Worm (Caenorhabditis elegans): Measurements from ENCODE around the gene pha-1.

Gene pha-1

ce11 chrIII:11157916-11158315 is 26.3 kb downstream of the pha-1 start:
- TF ChIP-seq nhr-237 (tag; optimal IDR thresholded peaks at IDR 0.05) = no peak
- peak; percentile 53 for TF ChIP-seq nfya-1 (tag; optimal IDR thresholded peaks at IDR 0.05; ENCODE audit: insufficient read depth)
- no peak for TF ChIP-seq jun-1 (tag; optimal IDR thresholded peaks at IDR 0.05)

- TF ChIP-seq aly-2 (tag; optimal IDR thresholded peaks at IDR 0.05) = no peak
- TF ChIP-seq fos-1 (tag; optimal IDR thresholded peaks at IDR 0.05) = no peak
- no peak for TF ChIP-seq nhr-237 (tag; optimal IDR thresholded peaks at IDR 0.05)
- no peak for TF ChIP-seq unc-39 (tag; optimal IDR thresholded peaks at IDR 0.05)
- no peak for TF ChIP-seq ZK546.5 (tag; optimal IDR thresholded peaks at IDR 0.05)
- TF ChIP-seq lsy-12 (tag; optimal IDR thresholded peaks at IDR 0.05) = no peak
- TF ChIP-seq ceh-16 (tag; optimal IDR thresholded peaks at IDR 0.05) = no peak
- TF ChIP-seq tbx-2 (tag; optimal IDR thresholded peaks at IDR 0.05) = no peak
- TF ChIP-seq nhr-23 (tag; optimal IDR thresholded peaks at IDR 0.05) = no peak
Measured at ce11 chrIII:11169680-11170079, 38.1 kb downstream of the pha-1 start.

ce11 chrIII:11170509-11170908 is 38.9 kb downstream of the pha-1 start:
- TF ChIP-seq unc-39 (tag; optimal IDR thresholded peaks at IDR 0.05) = no peak
- TF ChIP-seq fkh-2 (tag; optimal IDR thresholded peaks at IDR 0.05) = no peak
- no peak for TF ChIP-seq nhr-237 (tag; optimal IDR thresholded peaks at IDR 0.05)
- TF ChIP-seq sea-2 (GFP tag; optimal IDR thresholded peaks at IDR 0.05) = no peak
- no peak for TF ChIP-seq ama-1 (optimal IDR thresholded peaks at IDR 0.05)
- TF ChIP-seq R02D3.7 (tag; optimal IDR thresholded peaks at IDR 0.05) = no peak
- no peak for TF ChIP-seq hmg-11 (tag; optimal IDR thresholded peaks at IDR 0.05)
- no peak for TF ChIP-seq skn-1 (tag; optimal IDR thresholded peaks at IDR 0.05)
- no peak for TF ChIP-seq zag-1 (tag; optimal IDR thresholded peaks at IDR 0.05)
- no peak for TF ChIP-seq ceh-16 (tag; optimal IDR thresholded peaks at IDR 0.05)
- TF ChIP-seq elt-1 (tag; optimal IDR thresholded peaks at IDR 0.05) = no peak
- TF ChIP-seq nhr-12 (tag; optimal IDR thresholded peaks at IDR 0.05) = no peak
- no peak for TF ChIP-seq egl-27 (tag; optimal IDR thresholded peaks at IDR 0.05)
- TF ChIP-seq tbx-2 (tag; optimal IDR thresholded peaks at IDR 0.05) = no peak
- no peak for TF ChIP-seq eor-1 (tag; optimal IDR thresholded peaks at IDR 0.05)
- no peak for TF ChIP-seq nhr-25 (tag; optimal IDR thresholded peaks at IDR 0.05)
- no peak for TF ChIP-seq jun-1 (tag; optimal IDR thresholded peaks at IDR 0.05)
- TF ChIP-seq aly-2 (tag; optimal IDR thresholded peaks at IDR 0.05) = no peak

- no peak for TF ChIP-seq snpc-4 (tag; optimal IDR thresholded peaks at IDR 0.05)
- TF ChIP-seq nhr-237 (tag; optimal IDR thresholded peaks at IDR 0.05) = no peak
- TF ChIP-seq egl-5 (tag; optimal IDR thresholded peaks at IDR 0.05) = no peak
- no peak for TF ChIP-seq lin-15B (tag; optimal IDR thresholded peaks at IDR 0.05)
- no peak for TF ChIP-seq aly-2 (tag; optimal IDR thresholded peaks at IDR 0.05)
- no peak for TF ChIP-seq elt-2 (tag; optimal IDR thresholded peaks at IDR 0.05)
- no peak for TF ChIP-seq tbx-2 (tag; optimal IDR thresholded peaks at IDR 0.05)
- TF ChIP-seq ceh-28 (tag; optimal IDR thresholded peaks at IDR 0.05) = peak; percentile 91
Measured at ce11 chrIII:11172232-11172713, 40.7 kb downstream of the pha-1 start.

- TF ChIP-seq egl-5 (tag; optimal IDR thresholded peaks at IDR 0.05) (no peak), nhr-23 (tag; optimal IDR thresholded peaks at IDR 0.05) (no peak), jun-1 (tag; optimal IDR thresholded peaks at IDR 0.05) (no peak), zag-1 (tag; optimal IDR thresholded peaks at IDR 0.05) (no peak), nfya-1 (tag; optimal IDR thresholded peaks at IDR 0.05; ENCODE audit: insufficient read depth) (no peak), snpc-4 (tag; optimal IDR thresholded peaks at IDR 0.05) (no peak), tbx-2 (tag; optimal IDR thresholded peaks at IDR 0.05) (no peak), nhr-11 (tag; optimal IDR thresholded peaks at IDR 0.05) (no peak), pha-4 (tag; optimal IDR thresholded peaks at IDR 0.05) (no peak), fkh-2 (tag; optimal IDR thresholded peaks at IDR 0.05) (no peak), elt-3 (tag; optimal IDR thresholded peaks at IDR 0.05) (no peak), ceh-16 (tag; optimal IDR thresholded peaks at IDR 0.05) (no peak), hmg-11 (tag; optimal IDR thresholded peaks at IDR 0.05) (no peak)
Measured at ce11 chrIII:11175642-11176217, 44.2 kb downstream of the pha-1 start.
